Fruit fly (Drosophila melanogaster) whole organism, adult: ENCODE results near the gene CG8673.
A peak's percentile ranks its signal among the peaks of the same experiment; 100 is the strongest.

Source experiments
- CG11617 ChIP-seq: fragments of 200-800 bp; sonication (Bioruptor generic); optimal IDR thresholded peaks from 2 replicates; lab custom pipeline; 2017; ENCODE audit warnings: mild to moderate bottlenecking, missing biosample characterization, missing genetic modification reagents, missing genetic modification characterization
- CG1620 ChIP-seq: fragments of 200-800 bp; sonication (Bioruptor generic); optimal IDR thresholded peaks from 2 replicates; lab custom pipeline; 2016; ENCODE audit warnings: missing biosample characterization, missing genetic modification characterization
- CG5204 ChIP-seq: fragments of 200-800 bp; sonication (Bioruptor generic); optimal IDR thresholded peaks from 2 replicates; lab custom pipeline; 2016; ENCODE audit warnings: missing biosample characterization, missing genetic modification characterization
- CG7045 ChIP-seq: fragments of 200-800 bp; sonication (Bioruptor generic); optimal IDR thresholded peaks from 2 replicates; lab custom pipeline; 2017; ENCODE audit warnings: missing biosample characterization, mild to moderate bottlenecking, missing genetic modification characterization
- Clk ChIP-seq: fragments of 200-800 bp; sonication (Bioruptor generic); optimal IDR thresholded peaks from 2 replicates; lab custom pipeline; 2017; ENCODE audit warnings: missing biosample characterization, missing genetic modification characterization
- Crg-1 ChIP-seq: fragments of 200-800 bp; sonication (Bioruptor generic); optimal IDR thresholded peaks from 2 replicates; lab custom pipeline; 2016; ENCODE audit warnings: missing biosample characterization, missing genetic modification characterization
- cic ChIP-seq: fragments of 200-800 bp; sonication (Bioruptor generic); optimal IDR thresholded peaks from 2 replicates; lab custom pipeline; 2017; ENCODE audit warnings: missing biosample characterization, mild to moderate bottlenecking, missing genetic modification characterization, moderate library complexity
- pad ChIP-seq: fragments of 200-800 bp; sonication (Bioruptor generic); optimal IDR thresholded peaks from 3 replicates; lab custom pipeline; 2017; ENCODE audit warnings: missing biosample characterization, missing genetic modification characterization, mild to moderate bottlenecking, moderate library complexity, missing genetic modification reagents

DNA sequence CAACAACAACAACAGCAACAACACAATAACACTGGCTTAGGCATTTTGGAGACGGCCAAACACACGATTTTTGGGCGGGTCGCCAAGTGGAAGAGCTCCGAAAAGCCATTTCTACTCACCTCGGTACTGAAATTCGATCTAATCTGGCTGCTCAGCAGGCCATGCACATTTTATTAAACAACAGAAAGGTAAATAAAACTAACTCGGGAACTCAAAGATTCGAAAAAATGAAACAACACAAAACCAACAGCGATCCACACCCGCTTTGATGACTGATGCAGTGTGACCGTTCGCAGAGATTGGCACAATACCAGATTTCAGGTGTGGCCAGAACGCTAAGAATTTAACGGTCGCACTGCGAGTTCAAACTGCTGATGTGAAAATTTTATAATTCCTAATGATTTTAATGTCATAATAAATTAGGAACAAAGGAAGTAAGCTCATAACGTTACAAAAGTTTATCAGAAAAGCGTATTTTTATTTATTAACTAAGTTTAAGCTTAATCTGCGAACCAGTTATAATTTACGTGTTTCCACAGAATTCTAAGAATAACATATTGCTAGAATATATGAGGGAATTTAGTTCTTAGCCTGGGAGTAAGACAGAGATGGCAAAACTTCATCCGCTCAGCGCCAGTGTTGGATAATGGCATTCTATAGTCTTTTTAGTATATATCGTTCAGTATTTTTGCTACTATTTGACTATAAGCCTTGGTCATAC lies 41.3 kb upstream of the CG8673 start, which contains the start of gene Mcr:
- TF ChIP-seq pad (GFP tag; lab: Kevin White, UChicago) (peak; percentile 33), CG5204 (no peak), CG1620 (GFP tag; lab: Kevin White, UChicago) (no peak), CG11617 (GFP tag; lab: Kevin White, UChicago) (no peak), cic (GFP tag; lab: Kevin White, UChicago) (no peak), Clk (GFP tag; lab: Kevin White, UChicago) (no peak), Crg-1 (GFP tag; lab: Kevin White, UChicago) (no peak), CG7045 (no peak)
